Fruit fly (Drosophila melanogaster) whole organism, embryonic: ENCODE results near the gene Ilp6.

Experiments
- Antp ChIP-seq: fragments of 200-800 bp; sonication (Bioruptor generic); optimal IDR thresholded peaks from 3 replicates; lab custom pipeline; 2016; ENCODE audit warnings: missing biosample characterization, missing genetic modification characterization
- Atf3 ChIP-seq: fragments of 200-800 bp; sonication (Bioruptor generic); optimal IDR thresholded peaks from 3 replicates; lab custom pipeline; 2016; ENCODE audit warnings: missing biosample characterization, missing genetic modification characterization
- CG10274 ChIP-seq: fragments of 200-800 bp; sonication (Bioruptor generic); optimal IDR thresholded peaks from 3 replicates; lab custom pipeline; 2017; ENCODE audit warnings: missing biosample characterization, mild to moderate bottlenecking, missing genetic modification characterization
- CG10366 ChIP-seq: fragments of 200-800 bp; sonication (Bioruptor generic); IDR thresholded peaks from 2 replicates; pipeline ENCODE4 v1.3.6; 2022; ENCODE audit warnings: missing biosample characterization, missing genetic modification characterization
- CG10462 ChIP-seq: fragments of 200-800 bp; sonication (Bioruptor generic); optimal IDR thresholded peaks from 2 replicates; lab custom pipeline; 2016; ENCODE audit warnings: missing biosample characterization, missing genetic modification characterization
- CG10565 ChIP-seq: fragments of 200-800 bp; sonication (Bioruptor generic); optimal IDR thresholded peaks from 3 replicates; lab custom pipeline; 2016; ENCODE audit warnings: missing biosample characterization, mild to moderate bottlenecking, missing genetic modification characterization
- CG11247 ChIP-seq: fragments of 200-800 bp; sonication (Bioruptor generic); IDR thresholded peaks from 2 replicates; pipeline ENCODE4 v1.3.6; 2022; ENCODE audit warnings: missing biosample characterization, missing genetic modification characterization
- CG12104 ChIP-seq: fragments of 200-800 bp; sonication (Bioruptor generic); optimal IDR thresholded peaks from 3 replicates; lab custom pipeline; 2016; ENCODE audit warnings: missing biosample characterization, missing genetic modification characterization
- CG12744 ChIP-seq: fragments of 200-800 bp; sonication (Bioruptor generic); optimal IDR thresholded peaks from 2 replicates; lab custom pipeline; 2016; ENCODE audit warnings: missing biosample characterization, missing genetic modification characterization
- CG14441 ChIP-seq: fragments of 200-800 bp; sonication (Bioruptor generic); IDR thresholded peaks from 2 replicates; pipeline ENCODE4 v1.3.6; 2022; ENCODE audit warnings: missing biosample characterization, missing genetic modification characterization
- CG1529 ChIP-seq: fragments of 200-800 bp; sonication (Bioruptor generic); optimal IDR thresholded peaks from 3 replicates; lab custom pipeline; 2018; ENCODE audit warnings: missing biosample characterization, missing genetic modification characterization
- CG17802 ChIP-seq: fragments of 200-800 bp; sonication (Bioruptor generic); optimal IDR thresholded peaks from 2 replicates; lab custom pipeline; 2018; ENCODE audit warnings: missing biosample characterization, mild to moderate bottlenecking, missing genetic modification characterization, moderate library complexity
- CG2678 ChIP-seq: fragments of 200-800 bp; sonication (Bioruptor generic); optimal IDR thresholded peaks from 3 replicates; lab custom pipeline; 2019; ENCODE audit warnings: missing biosample characterization, mild to moderate bottlenecking, missing genetic modification characterization, moderate library complexity
- CG2889 ChIP-seq: fragments of 200-800 bp; sonication (Bioruptor generic); IDR thresholded peaks from 3 replicates; pipeline ENCODE4 v1.3.6; 2022; ENCODE audit warnings: missing biosample characterization, missing genetic modification characterization
- CG30403 ChIP-seq: fragments of 200-800 bp; sonication (Bioruptor generic); optimal IDR thresholded peaks from 3 replicates; lab custom pipeline; 2016; ENCODE audit warnings: missing biosample characterization, missing genetic modification characterization
- CG3281 ChIP-seq: fragments of 200-800 bp; sonication (Bioruptor generic); optimal IDR thresholded peaks from 3 replicates; lab custom pipeline; 2017; ENCODE audit warnings: missing biosample characterization, mild to moderate bottlenecking, missing genetic modification characterization
- CG33213 ChIP-seq: fragments of 200-800 bp; sonication (Bioruptor generic); optimal IDR thresholded peaks from 3 replicates; lab custom pipeline; 2016; ENCODE audit warnings: missing biosample characterization, missing genetic modification characterization
- CG3838 ChIP-seq: fragments of 200-800 bp; sonication (Bioruptor generic); optimal IDR thresholded peaks from 3 replicates; lab custom pipeline; 2016; ENCODE audit warnings: missing biosample characterization, missing genetic modification characterization
- CG4404 ChIP-seq: fragments of 200-800 bp; sonication (Bioruptor generic); IDR thresholded peaks from 2 replicates; pipeline ENCODE4 v1.3.6; 2022; ENCODE audit warnings: missing biosample characterization, missing genetic modification characterization
- CG4730 ChIP-seq: fragments of 200-800 bp; sonication (Bioruptor generic); IDR thresholded peaks from 2 replicates; pipeline ENCODE4 v1.3.6; 2022; ENCODE audit warnings: missing biosample characterization, missing genetic modification characterization
- CG6175 ChIP-seq: fragments of 200-800 bp; sonication (Bioruptor generic); IDR thresholded peaks from 3 replicates; pipeline ENCODE4 v1.3.6; 2022; ENCODE audit warnings: missing biosample characterization, missing genetic modification characterization
- CG6654 ChIP-seq: fragments of 200-800 bp; sonication (Bioruptor generic); optimal IDR thresholded peaks from 2 replicates; lab custom pipeline; 2017; ENCODE audit warnings: missing biosample characterization, mild to moderate bottlenecking, missing genetic modification characterization
- CG7271 ChIP-seq: fragments of 200-800 bp; sonication (Bioruptor generic); optimal IDR thresholded peaks from 2 replicates; lab custom pipeline; 2018; ENCODE audit warnings: missing biosample characterization, mild to moderate bottlenecking, missing genetic modification characterization, moderate library complexity
- CG7372 ChIP-seq: fragments of 200-800 bp; sonication (Bioruptor generic); IDR thresholded peaks from 2 replicates; pipeline ENCODE4 v1.3.6; 2022; ENCODE audit warnings: missing biosample characterization, missing genetic modification characterization
- CG9215 ChIP-seq: fragments of 200-800 bp; sonication (Bioruptor generic); IDR thresholded peaks from 2 replicates; pipeline ENCODE4 v1.3.6; 2022; ENCODE audit warnings: missing biosample characterization, missing genetic modification characterization
- CG9817 ChIP-seq: fragments of 200-800 bp; sonication (Bioruptor generic); optimal IDR thresholded peaks from 2 replicates; lab custom pipeline; 2018; ENCODE audit warnings: missing biosample characterization, mild to moderate bottlenecking, missing genetic modification characterization, moderate library complexity
- CrebB ChIP-seq: fragments of 200-800 bp; sonication (Bioruptor generic); optimal IDR thresholded peaks from 3 replicates; lab custom pipeline; 2018; ENCODE audit warnings: missing biosample characterization, mild to moderate bottlenecking, missing genetic modification characterization
- Ets97D ChIP-seq: fragments of 200-800 bp; sonication (Bioruptor generic); optimal IDR thresholded peaks from 3 replicates; lab custom pipeline; 2016; ENCODE audit warnings: missing biosample characterization, missing genetic modification characterization
- GATAe ChIP-seq: fragments of 200-800 bp; sonication (Bioruptor generic); conservative IDR thresholded peaks from 2 replicates; pipeline ENCODE4 v1.3.6; 2022; ENCODE audit warnings: missing biosample characterization, missing genetic modification characterization
- Hey ChIP-seq: fragments of 200-800 bp; sonication (Bioruptor generic); optimal IDR thresholded peaks from 3 replicates; lab custom pipeline; 2018; ENCODE audit warnings: missing biosample characterization, mild to moderate bottlenecking, missing genetic modification characterization
- Hr3 ChIP-seq: fragments of 200-800 bp; sonication (Bioruptor generic); optimal IDR thresholded peaks from 3 replicates; lab custom pipeline; 2016; ENCODE audit warnings: missing biosample characterization, missing genetic modification characterization
- Jarid2 ChIP-seq: fragments of 200-800 bp; sonication (Bioruptor generic); optimal IDR thresholded peaks from 3 replicates; lab custom pipeline; 2017; ENCODE audit warnings: mild to moderate bottlenecking, missing biosample characterization, missing genetic modification reagents, missing genetic modification characterization
- Kr ChIP-seq: fragments of 200-800 bp; sonication (Bioruptor generic); optimal IDR thresholded peaks from 2 replicates; lab custom pipeline; 2017; ENCODE audit warnings: missing biosample characterization, mild to moderate bottlenecking, missing genetic modification characterization
- Mad ChIP-seq: fragments of 200-800 bp; sonication (Bioruptor generic); optimal IDR thresholded peaks from 2 replicates; lab custom pipeline; 2016; ENCODE audit warnings: missing biosample characterization, missing genetic modification characterization
- Myb ChIP-seq: fragments of 200-800 bp; sonication (Bioruptor generic); optimal IDR thresholded peaks from 2 replicates; lab custom pipeline; 2016; ENCODE audit warnings: missing biosample characterization, missing genetic modification characterization
- NFAT ChIP-seq: fragments of 200-800 bp; sonication (Bioruptor generic); IDR thresholded peaks from 2 replicates; pipeline ENCODE4 v1.3.6; 2022; ENCODE audit warnings: missing biosample characterization, missing genetic modification characterization
- NK7.1 ChIP-seq: fragments of 200-800 bp; sonication (Bioruptor generic); optimal IDR thresholded peaks from 3 replicates; lab custom pipeline; 2016; ENCODE audit warnings: missing biosample characterization, missing genetic modification characterization
- Sox102F ChIP-seq: fragments of 200-800 bp; sonication (Bioruptor generic); optimal IDR thresholded peaks from 2 replicates; lab custom pipeline; 2018; ENCODE audit warnings: missing biosample characterization, mild to moderate bottlenecking, missing genetic modification characterization, moderate library complexity
- al ChIP-seq: fragments of 200-800 bp; sonication (Bioruptor generic); IDR thresholded peaks from 2 replicates; pipeline ENCODE4 v1.3.6; 2022; ENCODE audit warnings: missing biosample characterization, missing genetic modification characterization
- ap ChIP-seq: fragments of 200-800 bp; sonication (Bioruptor generic); IDR thresholded peaks from 2 replicates; pipeline ENCODE4 v1.3.6; 2022; ENCODE audit warnings: missing biosample characterization, missing genetic modification characterization
- fd3F ChIP-seq: fragments of 200-800 bp; sonication (Bioruptor generic); optimal IDR thresholded peaks from 2 replicates; lab custom pipeline; 2018; ENCODE audit warnings: missing biosample characterization, mild to moderate bottlenecking, missing genetic modification characterization, moderate library complexity
- ham ChIP-seq: fragments of 200-800 bp; sonication (Bioruptor generic); IDR thresholded peaks from 2 replicates; pipeline ENCODE4 v1.3.6; 2022; ENCODE audit warnings: missing biosample characterization, missing genetic modification characterization
- hth ChIP-seq: fragments of >200 bp; optimal IDR thresholded peaks from 2 replicates; lab custom pipeline; 2017; ENCODE audit warnings: inconsistent platforms
- nmo ChIP-seq: fragments of 200-800 bp; sonication (Bioruptor generic); optimal IDR thresholded peaks from 2 replicates; lab custom pipeline; 2018; ENCODE audit warnings: missing biosample characterization, mild to moderate bottlenecking, missing genetic modification characterization, moderate library complexity
- oc ChIP-seq: fragments of 200-800 bp; sonication (Bioruptor generic); optimal IDR thresholded peaks from 2 replicates; lab custom pipeline; 2018; ENCODE audit warnings: missing biosample characterization, mild to moderate bottlenecking, missing genetic modification characterization, moderate library complexity
- p53 ChIP-seq: fragments of 200-800 bp; sonication (Bioruptor generic); optimal IDR thresholded peaks from 2 replicates; lab custom pipeline; 2016; ENCODE audit warnings: missing biosample characterization, missing genetic modification characterization
- peb ChIP-seq: fragments of 200-800 bp; sonication (Bioruptor generic); IDR thresholded peaks from 2 replicates; pipeline ENCODE4 v1.3.6; 2022; ENCODE audit warnings: missing biosample characterization, missing genetic modification characterization
- rib ChIP-seq: fragments of 200-800 bp; sonication (Bioruptor generic); IDR thresholded peaks from 2 replicates; pipeline ENCODE4 v1.3.6; 2022; ENCODE audit warnings: missing biosample characterization, missing genetic modification characterization
- run ChIP-seq: fragments of 200-800 bp; sonication (Bioruptor generic); optimal IDR thresholded peaks from 3 replicates; lab custom pipeline; 2018; ENCODE audit warnings: missing biosample characterization, mild to moderate bottlenecking, missing genetic modification characterization
- sr ChIP-seq: fragments of 200-800 bp; sonication (Bioruptor generic); IDR thresholded peaks from 3 replicates; pipeline ENCODE4 v1.3.6; 2022; ENCODE audit warnings: missing biosample characterization, missing genetic modification characterization
- tap ChIP-seq: fragments of 200-800 bp; optimal IDR thresholded peaks from 3 replicates; lab custom pipeline; 2019; ENCODE audit warnings: missing biosample characterization, mild to moderate bottlenecking, missing genetic modification characterization, moderate library complexity

Gene Ilp6

DNA sequence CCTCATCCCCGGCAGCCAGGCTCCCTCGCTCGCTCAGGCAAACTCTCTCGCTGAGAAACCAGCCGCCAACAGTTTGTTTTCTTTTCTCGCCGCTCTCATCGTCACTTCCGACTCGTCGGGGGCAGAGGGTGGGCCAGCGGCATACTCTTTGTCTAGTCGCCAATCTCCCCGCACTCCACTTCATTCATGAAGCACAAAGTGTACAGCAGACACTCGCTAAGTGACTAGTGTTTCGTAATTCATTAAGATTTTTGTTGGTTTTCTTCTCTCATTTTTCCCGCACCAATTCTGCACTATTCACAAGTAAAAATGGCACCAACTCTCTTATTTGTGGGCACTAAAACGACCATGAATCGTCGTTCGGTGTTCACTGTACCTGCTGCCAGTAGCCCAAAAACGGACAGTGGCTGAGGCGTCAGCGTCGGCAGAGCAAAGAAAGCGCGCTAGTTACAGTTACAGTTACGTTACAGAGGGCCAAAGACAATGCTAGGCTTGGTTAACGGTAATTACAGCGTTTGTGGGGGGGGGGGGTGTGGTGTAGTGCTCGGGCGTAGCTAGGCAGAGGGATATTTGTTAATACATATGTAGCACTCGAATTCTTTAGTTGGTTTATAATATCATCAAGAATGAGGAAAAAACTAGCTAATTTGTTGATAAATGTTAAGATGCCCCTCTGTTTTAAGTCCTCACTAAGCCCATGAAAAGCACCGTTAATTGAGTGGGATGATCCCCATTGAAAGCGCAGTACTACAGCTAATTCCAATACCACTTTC lies 36.8 kb downstream of the Ilp6 start (continued):
- TF ChIP-seq NK7.1 (GFP tag; lab: Kevin White, UChicago) (peak; percentile 97), CG30403 (peak; percentile 99), p53 (peak; percentile 98), CG11247 (GFP tag; lab: Robert Waterston, UW) (peak; percentile 98), Jarid2 (GFP tag; lab: Kevin White, UChicago) (peak; percentile 88), Kr (GFP tag; lab: Kevin White, UChicago) (peak; percentile 59), CG10366 (peak; percentile 99), CG9215 (peak; percentile 95), ham (peak; percentile 87), CG10462 (GFP tag; lab: Kevin White, UChicago) (peak; percentile 97), Sox102F (peak; percentile 99), CrebB (tag; lab: Kevin White, UChicago) (peak; percentile 98), run (tag; lab: Kevin White, UChicago) (peak; percentile 96), Myb (GFP tag; lab: Kevin White, UChicago) (peak; percentile 93), CG12104 (GFP tag; lab: Kevin White, UChicago) (peak; percentile 96), tap (tag; lab: Kevin White, UChicago) (peak; percentile 99), peb (GFP tag; lab: Robert Waterston, UW) (peak; percentile 97), CG2889 (peak; percentile 97), hth (no peak), Antp (GFP tag; lab: Kevin White, UChicago) (peak; percentile 100), CG4730 (peak; percentile 98), sr (GFP tag; lab: Robert Waterston, UW) (peak; percentile 92), CG33213 (GFP tag; lab: Kevin White, UChicago) (peak; percentile 99), CG9817 (tag; lab: Kevin White, UChicago) (peak; percentile 98), GATAe (GFP tag; lab: Robert Waterston, UW) (peak; percentile 83), oc (tag; lab: Kevin White, UChicago) (peak; percentile 99), CG6175 (GFP tag; lab: Robert Waterston, UW) (peak; percentile 95), rib (GFP tag; lab: Robert Waterston, UW) (peak; percentile 94), CG7271 (peak; percentile 85), fd3F (GFP tag; lab: Kevin White, UChicago) (peak; percentile 96), Mad (GFP tag; lab: Kevin White, UChicago) (peak; percentile 98), NFAT (GFP tag; lab: Robert Waterston, UW) (peak; percentile 97), CG10274 (GFP tag; lab: Kevin White, UChicago) (peak; percentile 94), CG2678 (tag; lab: Kevin White, UChicago) (peak; percentile 99), CG12744 (GFP tag; lab: Kevin White, UChicago) (peak; percentile 97), Ets97D (GFP tag; lab: Kevin White, UChicago) (peak; percentile 93), CG3838 (peak; percentile 95), ap (GFP tag; lab: Robert Waterston, UW) (peak; percentile 98), CG4404 (GFP tag; lab: Robert Waterston, UW) (peak; percentile 97), Hey (tag; lab: Kevin White, UChicago) (peak; percentile 94), CG10565 (GFP tag; lab: Kevin White, UChicago) (peak; percentile 95), CG6654 (GFP tag; lab: Kevin White, UChicago) (peak; percentile 92), al (peak; percentile 92), Hr3 (GFP tag; lab: Kevin White, UChicago) (peak; percentile 99), Atf3 (peak; percentile 98), CG1529 (GFP tag; lab: Kevin White, UChicago) (peak; percentile 99), nmo (GFP tag; lab: Kevin White, UChicago) (peak; percentile 98), CG17802 (peak; percentile 92), CG3281 (GFP tag; lab: Kevin White, UChicago) (peak; percentile 96), CG7372 (GFP tag; lab: Robert Waterston, UW) (peak; percentile 97), CG14441 (peak; percentile 99)
